Worm (Caenorhabditis elegans) whole organism, young adult: ENCODE data around the gene stg-1.
"Not testable (repeated sequence)": the region's sequence is repeated elsewhere in the genome, so short reads cannot be mapped to it uniquely, and the experiment has no call there.

Experiments
- C06A6.2 ChIP-seq: fragments of 200-800 bp; sonication (Bioruptor generic); conservative IDR thresholded peaks from 2 replicates; pipeline ENCODE4 v1.3.6; 2022; ENCODE audit warnings: missing genetic modification characterization, missing compliant biosample characterization
- D2030.7 ChIP-seq: fragments of 200-800 bp; sonication (Bioruptor generic); IDR thresholded peaks from 2 replicates; pipeline ENCODE4 v1.3.6; 2022; ENCODE audit warnings: missing genetic modification reagents, missing genetic modification characterization, missing compliant biosample characterization
- F37B4.10 ChIP-seq: fragments of 200-800 bp; sonication (Bioruptor generic); IDR thresholded peaks from 2 replicates; pipeline ENCODE4 v1.3.6; 2022; ENCODE audit warnings: missing genetic modification characterization, missing compliant biosample characterization
- F52B5.7 ChIP-seq: sonication (generic microtip); optimal IDR thresholded peaks from 2 replicates; lab custom pipeline; 2016; ENCODE audit warnings: mild to moderate bottlenecking, missing genetic modification characterization, missing compliant biosample characterization
- K12H6.12 ChIP-seq: fragments of 200-800 bp; sonication (Bioruptor generic); optimal IDR thresholded peaks from 2 replicates; lab custom pipeline; 2018; ENCODE audit warnings: mild to moderate bottlenecking, missing genetic modification characterization, missing compliant biosample characterization
- Y53F4B.3 ChIP-seq: fragments of 200-800 bp; sonication (Bioruptor generic); IDR thresholded peaks from 2 replicates; pipeline ENCODE4 v1.3.6; 2022; ENCODE audit warnings: missing genetic modification reagents, missing genetic modification characterization, missing compliant biosample characterization
- Y56A3A.18 ChIP-seq: fragments of 200-800 bp; sonication (Bioruptor generic); IDR thresholded peaks from 2 replicates; pipeline ENCODE4 v1.3.6; 2022; ENCODE audit warnings: missing genetic modification reagents, missing genetic modification characterization, missing compliant biosample characterization
- Y67H2A.10 ChIP-seq: fragments of 200-800 bp; sonication (Bioruptor generic); conservative IDR thresholded peaks from 2 replicates; pipeline ENCODE4 v1.3.6; 2022; ENCODE audit warnings: missing genetic modification reagents, missing genetic modification characterization, missing compliant biosample characterization
- aptf-2 ChIP-seq: fragments of 200-800 bp; sonication (Bioruptor generic); conservative IDR thresholded peaks from 2 replicates; pipeline ENCODE4 v1.3.6; 2022; ENCODE audit warnings: missing genetic modification reagents, missing genetic modification characterization, missing compliant biosample characterization
- attf-6 ChIP-seq: fragments of 200-800 bp; sonication (Bioruptor generic); IDR thresholded peaks from 2 replicates; pipeline ENCODE4 v1.3.6; 2022; ENCODE audit warnings: missing genetic modification reagents, missing genetic modification characterization, missing compliant biosample characterization
- bed-1 ChIP-seq: fragments of 200-800 bp; sonication (Bioruptor generic); IDR thresholded peaks from 2 replicates; pipeline ENCODE4 v1.3.6; 2022; ENCODE audit warnings: missing genetic modification reagents, missing genetic modification characterization, missing compliant biosample characterization
- cebp-1 ChIP-seq, 2 experiments: fragments of 200-800 bp in 1 of 2; sonication (Bioruptor generic) in 1 of 2; sonication (generic microtip) in 1 of 2; IDR thresholded peaks in 1 of 2; optimal IDR thresholded peaks in 1 of 2; 2 replicates each; pipeline versions ENCODE4 v1.3.6 to Lab custom; 2017 to 2022; ENCODE audit warnings: missing compliant biosample characterization in 2 of 2, missing genetic modification characterization in 2 of 2, mild to moderate bottlenecking in 1 of 2, missing genetic modification reagents in 1 of 2, moderate library complexity in 1 of 2
- ceh-100 ChIP-seq: fragments of 200-800 bp; sonication (Bioruptor generic); IDR thresholded peaks from 2 replicates; pipeline ENCODE4 v1.3.6; 2022; ENCODE audit warnings: missing genetic modification reagents, missing genetic modification characterization, missing compliant biosample characterization
- ceh-27 ChIP-seq: fragments of 200-800 bp; sonication (Bioruptor generic); optimal IDR thresholded peaks from 2 replicates; lab custom pipeline; 2018; ENCODE audit warnings: mild to moderate bottlenecking, missing genetic modification characterization, moderate library complexity, missing compliant biosample characterization
- chd-7 ChIP-seq: sonication (generic microtip); optimal IDR thresholded peaks from 2 replicates; lab custom pipeline; 2016; ENCODE audit warnings: mild to moderate bottlenecking, missing genetic modification characterization, moderate library complexity, missing compliant biosample characterization
- dox-1 ChIP-seq: fragments of 200-800 bp; sonication (Bioruptor generic); IDR thresholded peaks from 2 replicates; pipeline ENCODE4 v1.3.6; 2022; ENCODE audit warnings: missing genetic modification reagents, missing genetic modification characterization, missing compliant biosample characterization
- egl-18 ChIP-seq: fragments of 200-800 bp; sonication (Bioruptor generic); IDR thresholded peaks from 2 replicates; pipeline ENCODE4 v1.3.6; 2022; ENCODE audit warnings: missing genetic modification reagents, missing genetic modification characterization, missing compliant biosample characterization
- egl-44 ChIP-seq: fragments of 200-800 bp; sonication (Bioruptor generic); IDR thresholded peaks from 2 replicates; pipeline ENCODE4 v1.3.6; 2022; ENCODE audit warnings: missing genetic modification reagents, missing genetic modification characterization, missing compliant biosample characterization
- egrh-3 ChIP-seq: fragments of 200-800 bp; sonication (Bioruptor generic); IDR thresholded peaks from 2 replicates; pipeline ENCODE4 v1.3.6; 2022; ENCODE audit warnings: missing genetic modification reagents, missing genetic modification characterization, missing compliant biosample characterization
- ekl-4 ChIP-seq: fragments of 200-800 bp; sonication (Bioruptor generic); IDR thresholded peaks from 2 replicates; pipeline ENCODE4 v1.3.6; 2022; ENCODE audit warnings: missing genetic modification reagents, missing genetic modification characterization, missing compliant biosample characterization
- hmg-20 ChIP-seq: fragments of 200-800 bp; sonication (Bioruptor generic); IDR thresholded peaks from 2 replicates; pipeline ENCODE4 v1.3.6; 2022; ENCODE audit warnings: missing genetic modification reagents, missing genetic modification characterization, missing compliant biosample characterization
- hsf-1 ChIP-seq: fragments of 200-800 bp; sonication (Bioruptor generic); IDR thresholded peaks from 2 replicates; pipeline ENCODE4 v1.3.6; 2022; ENCODE audit warnings: missing genetic modification reagents, missing genetic modification characterization, missing compliant biosample characterization
- let-526 ChIP-seq: fragments of 200-800 bp; sonication (Bioruptor generic); IDR thresholded peaks from 2 replicates; pipeline ENCODE4 v1.3.6; 2022; ENCODE audit warnings: missing genetic modification reagents, missing genetic modification characterization, missing compliant biosample characterization
- let-607 ChIP-seq, 2 experiments: fragments of 200-800 bp in 1 of 2; sonication (Bioruptor generic) in 1 of 2; sonication (generic microtip) in 1 of 2; optimal IDR thresholded peaks; 2 replicates each; lab custom pipeline; 2016 to 2018; ENCODE audit warnings: mild to moderate bottlenecking in 2 of 2, missing compliant biosample characterization in 2 of 2, missing genetic modification characterization in 2 of 2, moderate library complexity in 2 of 2, missing genotype in 1 of 2
- lin-26 ChIP-seq: fragments of 200-800 bp; sonication (Bioruptor generic); IDR thresholded peaks from 2 replicates; pipeline ENCODE4 v1.3.6; 2022; ENCODE audit warnings: missing genetic modification reagents, missing genetic modification characterization, missing compliant biosample characterization
- lin-35 ChIP-seq, 3 experiments: fragments of 150-350 bp in 2 of 3; sonication (generic microtip) in 1 of 3; optimal IDR thresholded peaks; 2 replicates each; lab custom pipeline; 2014 to 2018; ENCODE audit warnings: missing biosample characterization in 3 of 3, missing genetic modification characterization in 3 of 3, missing genetic modification reagents in 3 of 3
- lin-40 ChIP-seq: sonication (generic microtip); optimal IDR thresholded peaks from 2 replicates; lab custom pipeline; 2016; ENCODE audit warnings: missing genetic modification characterization, mild to moderate bottlenecking, missing compliant biosample characterization, missing genotype, missing genetic modification reagents
- lir-1 ChIP-seq: fragments of 200-800 bp; sonication (Bioruptor generic); conservative IDR thresholded peaks from 2 replicates; pipeline ENCODE4 v1.3.6; 2022; ENCODE audit warnings: missing genetic modification reagents, missing genetic modification characterization, missing compliant biosample characterization
- lsl-1 ChIP-seq: fragments of 200-800 bp; sonication (Bioruptor generic); optimal IDR thresholded peaks from 2 replicates; lab custom pipeline; 2018; ENCODE audit warnings: mild to moderate bottlenecking, missing genetic modification characterization, moderate library complexity, missing compliant biosample characterization
- madf-6 ChIP-seq: fragments of 200-800 bp; sonication (Bioruptor generic); IDR thresholded peaks from 2 replicates; pipeline ENCODE4 v1.3.6; 2022; ENCODE audit warnings: missing genetic modification reagents, missing genetic modification characterization, missing compliant biosample characterization
- madf-8 ChIP-seq: fragments of 200-800 bp; sonication (Bioruptor generic); conservative IDR thresholded peaks from 2 replicates; pipeline ENCODE4 v1.3.6; 2022; ENCODE audit warnings: missing genetic modification reagents, missing genetic modification characterization, missing compliant biosample characterization
- mcd-1 ChIP-seq: fragments of 200-800 bp; sonication (Bioruptor generic); IDR thresholded peaks from 2 replicates; pipeline ENCODE4 v1.3.6; 2022; ENCODE audit warnings: missing genetic modification reagents, missing genetic modification characterization, missing compliant biosample characterization
- nfyb-1 ChIP-seq: fragments of 200-800 bp; sonication (Bioruptor generic); IDR thresholded peaks from 2 replicates; pipeline ENCODE4 v1.3.6; 2022; ENCODE audit warnings: missing genetic modification reagents, missing genetic modification characterization, missing compliant biosample characterization
- nhr-120 ChIP-seq: fragments of 200-800 bp; sonication (Bioruptor generic); IDR thresholded peaks from 2 replicates; pipeline ENCODE4 v1.3.6; 2022; ENCODE audit warnings: missing genetic modification characterization, missing compliant biosample characterization
- pbrm-1 ChIP-seq: fragments of 200-800 bp; sonication (Bioruptor generic); IDR thresholded peaks from 2 replicates; pipeline ENCODE4 v1.3.6; 2022; ENCODE audit warnings: missing genetic modification reagents, missing genetic modification characterization, missing compliant biosample characterization
- rcor-1 ChIP-seq: fragments of 200-800 bp; sonication (Bioruptor generic); IDR thresholded peaks from 2 replicates; pipeline ENCODE4 v1.3.6; 2022; ENCODE audit warnings: missing genetic modification reagents, missing genetic modification characterization, missing compliant biosample characterization
- rpc-1 ChIP-seq, 2 experiments: fragments of 150-350 bp in 1 of 2; sonication (generic microtip) in 1 of 2; optimal IDR thresholded peaks; 2 replicates each; lab custom pipeline; 2014 to 2018; ENCODE audit warnings: missing biosample characterization in 1 of 2, missing genetic modification characterization in 1 of 2, missing genetic modification reagents in 1 of 2, missing genotype in 1 of 2
- sea-2 ChIP-seq: fragments of 200-800 bp; sonication (Bioruptor generic); IDR thresholded peaks from 2 replicates; pipeline ENCODE4 v1.3.6; 2022; ENCODE audit warnings: missing genetic modification characterization, missing compliant biosample characterization
- tbp1 ChIP-seq: fragments of 200-800 bp; sonication (Bioruptor generic); optimal IDR thresholded peaks from 2 replicates; lab custom pipeline; 2018; ENCODE audit warnings: mild to moderate bottlenecking, missing genetic modification characterization, missing compliant biosample characterization
- tlf-1 ChIP-seq: fragments of 200-800 bp; sonication (Bioruptor generic); optimal IDR thresholded peaks from 2 replicates; lab custom pipeline; 2018; ENCODE audit warnings: mild to moderate bottlenecking, missing genetic modification characterization, missing compliant biosample characterization
- xnd-1 ChIP-seq: sonication (generic microtip); optimal IDR thresholded peaks from 2 replicates; lab custom pipeline; 2016; ENCODE audit warnings: missing genotype, missing genetic modification reagents, missing genetic modification characterization, missing compliant biosample characterization
- ztf-26 ChIP-seq: sonication (generic microtip); optimal IDR thresholded peaks from 2 replicates; lab custom pipeline; 2017; ENCODE audit warnings: missing genetic modification characterization, missing compliant biosample characterization
- ztf-28 ChIP-seq: fragments of 200-800 bp; sonication (Bioruptor generic); IDR thresholded peaks from 2 replicates; pipeline ENCODE4 v1.3.6; 2022; ENCODE audit warnings: missing genetic modification reagents, missing genetic modification characterization, missing compliant biosample characterization

Gene stg-1

DNA sequence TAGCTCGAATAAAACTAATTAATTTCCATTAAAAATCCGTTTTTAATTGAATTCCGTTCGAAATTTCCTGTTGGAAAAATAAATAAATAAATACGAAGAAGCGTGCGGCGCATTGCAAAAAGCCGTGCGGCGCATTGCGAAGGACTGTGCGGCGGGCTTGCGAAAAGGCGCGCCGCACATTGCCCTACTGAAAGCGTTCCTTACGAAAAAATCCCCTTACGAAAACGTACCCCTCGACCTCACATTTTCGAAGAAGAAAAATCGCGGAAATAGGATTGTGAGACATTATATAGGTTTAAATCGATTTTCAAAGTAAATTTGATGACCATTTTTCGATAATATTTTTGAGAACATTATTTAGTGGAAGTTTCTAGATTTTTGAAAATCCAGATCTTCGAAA lies 25.7 kb downstream of the stg-1 start (continued):
- TF ChIP-seq C06A6.2 (peak; percentile 99), rpc-1 (optimal IDR thresholded peaks at IDR 0.05; lab: Kevin White, UChicago) (peak; percentile 20), Y56A3A.18 (GFP tag; lab: Robert Waterston, UW) (0 out of 2 replicates have a peak, but pooled peaks have one; percentile 61), cebp-1 (GFP tag; IDR thresholded peaks at IDR 0.05; lab: Robert Waterston, UW) (peak; percentile 58; the same call in 1 of the 2 replicates), madf-6 (GFP tag; lab: Robert Waterston, UW) (peak; percentile 59), rcor-1 (peak; percentile 37; the same call in 1 of the 2 replicates), mcd-1 (GFP tag; lab: Robert Waterston, UW) (peak; percentile 92), egl-44 (GFP tag; lab: Robert Waterston, UW) (0 out of 2 replicates have a peak, but pooled peaks have one; percentile 28), D2030.7 (GFP tag; lab: Robert Waterston, UW) (peak; percentile 61), dox-1 (peak; percentile 96)
- TF ChIP-seq rpc-1, cebp-1 (tag; optimal IDR thresholded peaks at IDR 0.05; lab: Kevin White, UChicago): not testable (repeated sequence)

- peak; percentile 90 for TF ChIP-seq egrh-3 (GFP tag; lab: Robert Waterston, UW)
- TF ChIP-seq madf-8, result peak; percentile 91
- peak; percentile 99 for TF ChIP-seq ekl-4 (GFP tag; lab: Robert Waterston, UW)
- TF ChIP-seq dox-1, result peak; percentile 100
- peak; percentile 98 for TF ChIP-seq Y67H2A.10 (GFP tag; lab: Robert Waterston, UW)
- TF ChIP-seq F37B4.10 (GFP tag; lab: Robert Waterston, UW), result peak; percentile 97
- peak; percentile 88 for TF ChIP-seq lir-1
- peak; percentile 99 for TF ChIP-seq pbrm-1 (GFP tag; lab: Robert Waterston, UW)
- peak; percentile 100 for TF ChIP-seq C06A6.2
- peak; percentile 100 for TF ChIP-seq ceh-100 (GFP tag; lab: Robert Waterston, UW)
- peak; percentile 97 for TF ChIP-seq aptf-2
- peak; percentile 88 for TF ChIP-seq attf-6
- peak; percentile 16 for TF ChIP-seq xnd-1 (tag; lab: Kevin White, UChicago)
- peak; percentile 28 for TF ChIP-seq F52B5.7 (tag; lab: Kevin White, UChicago)
- 0 out of 2 replicates have a peak, but pooled peaks have one; percentile 85 for TF ChIP-seq bed-1 (GFP tag; lab: Robert Waterston, UW)
- TF ChIP-seq sea-2, result peak; percentile 95
- TF ChIP-seq tlf-1 (GFP tag; lab: Kevin White, UChicago), result peak; percentile 49
- TF ChIP-seq ztf-26 (tag; lab: Kevin White, UChicago), result peak; percentile 65
- TF ChIP-seq nfyb-1 (GFP tag; lab: Robert Waterston, UW), result peak; percentile 98
- peak; percentile 60 for TF ChIP-seq tbp1 (GFP tag; lab: Kevin White, UChicago)
- TF ChIP-seq lsl-1 (GFP tag; lab: Kevin White, UChicago), result peak; percentile 63
- TF ChIP-seq nhr-120 (GFP tag; lab: Robert Waterston, UW), result 0 out of 2 replicates have a peak, but pooled peaks have one; percentile 57
- TF ChIP-seq Y53F4B.3 (GFP tag; lab: Robert Waterston, UW), result peak; percentile 92
- TF ChIP-seq let-526, result peak; percentile 99
- TF ChIP-seq chd-7, result peak; percentile 34
- TF ChIP-seq hmg-20 (GFP tag; lab: Robert Waterston, UW), result peak; percentile 93
- peak; percentile 50 to 54 for TF ChIP-seq let-607 (tag; optimal IDR thresholded peaks at IDR 0.05; lab: Kevin White, UChicago)
- TF ChIP-seq D2030.7 (GFP tag; lab: Robert Waterston, UW), result peak; percentile 99
- peak; percentile 61 for TF ChIP-seq K12H6.12
- TF ChIP-seq lin-26, result peak; percentile 91
- peak; percentile 73 for TF ChIP-seq lin-40
- TF ChIP-seq rpc-1 (optimal IDR thresholded peaks at IDR 0.05; lab: Kevin White, UChicago), result peak; percentile 38
- TF ChIP-seq rpc-1 (tag; optimal IDR thresholded peaks at IDR 0.05; lab: Kevin White, UChicago), result not testable (repeated sequence)
- TF ChIP-seq ztf-28 (GFP tag; lab: Robert Waterston, UW), result peak; percentile 99
- peak in 1 of 3 experiments; percentile 77 for TF ChIP-seq lin-35 (GFP tag; optimal IDR thresholded peaks at IDR 0.05; lab: Kevin White, UChicago)
- TF ChIP-seq hsf-1 (GFP tag; lab: Robert Waterston, UW), result peak; percentile 80
- peak; percentile 96 for TF ChIP-seq egl-18 (GFP tag; lab: Robert Waterston, UW)
- TF ChIP-seq mcd-1 (GFP tag; lab: Robert Waterston, UW), result peak; percentile 100
- peak; percentile 76 for TF ChIP-seq ceh-27 (GFP tag; lab: Kevin White, UChicago)
Measured at ce11 chrII:10033163-10033871, 27.1 kb downstream of the stg-1 start, which contains the start of gene mtcu-2. Gene mtcu-2, minus strand, starts transcription at chrII:10033213.
